Fruit fly (Drosophila melanogaster): ENCODE measurements around the gene CG15531.
A peak's percentile ranks its signal among the peaks of the same experiment; 100 is the strongest.

The CG15531 gene

dm6 chr3R:30170671-30171667 lies 25.1 kb downstream of the CG15531 start, which contains the start of gene Rsod (continued):
- TF ChIP-seq CG32532 (GFP tag; IDR thresholded peaks at IDR 0.05) (peak; percentile 61; the same call in 1 of the 2 replicates), Mad (GFP tag; optimal IDR thresholded peaks at IDR 0.05) (no peak), Rx (GFP tag; IDR thresholded peaks at IDR 0.05) (peak; percentile 64), ap (GFP tag; IDR thresholded peaks at IDR 0.05) (peak; percentile 54), Nf-YC (tag; optimal IDR thresholded peaks at IDR 0.05) (no peak), ato (GFP tag; IDR thresholded peaks at IDR 0.05; ENCODE audit: partially characterized antibody) (no peak), NC2β (GFP tag; optimal IDR thresholded peaks at IDR 0.05) (no peak), CG9727 (GFP tag; optimal IDR thresholded peaks at IDR 0.05) (peak; percentile 37), croc (GFP tag; conservative IDR thresholded peaks at IDR 0.05) (peak; percentile 35; the same call in 2 of the 3 replicates), D19A (tag; optimal IDR thresholded peaks at IDR 0.05) (peak; percentile 94), Ets65A (GFP tag) (no peak)

- TF ChIP-seq fu2 (GFP tag; optimal IDR thresholded peaks at IDR 0.05) (no peak), dan (GFP tag; IDR thresholded peaks at IDR 0.05) (no peak), sna (GFP tag; IDR thresholded peaks at IDR 0.05; ENCODE audit: partially characterized antibody) (no peak), HLH3B (GFP tag; IDR thresholded peaks at IDR 0.05) (no peak), p53 (GFP tag; optimal IDR thresholded peaks at IDR 0.05) (no peak), Meics (GFP tag; optimal IDR thresholded peaks at IDR 0.05) (no peak), CG2678 (tag; optimal IDR thresholded peaks at IDR 0.05) (no peak), Max (GFP tag; optimal IDR thresholded peaks at IDR 0.05) (peak; percentile 9), CG11085 (GFP tag; IDR thresholded peaks at IDR 0.05) (no peak), Ravus (GFP tag; IDR thresholded peaks at IDR 0.05) (no peak), CG5245 (GFP tag; optimal IDR thresholded peaks at IDR 0.05) (no peak), gsb-n (tag; optimal IDR thresholded peaks at IDR 0.05) (no peak), D19A (tag; optimal IDR thresholded peaks at IDR 0.05) (no peak), CG4820 (GFP tag; optimal IDR thresholded peaks at IDR 0.05) (no peak), Dfd (GFP tag; optimal IDR thresholded peaks at IDR 0.05) (no peak), wor (GFP tag; IDR thresholded peaks at IDR 0.05) (no peak), disco-r (GFP tag; optimal IDR thresholded peaks at IDR 0.05) (no peak), seq (GFP tag; IDR thresholded peaks at IDR 0.05) (peak; percentile 44; the same call in 1 of the 2 replicates), CG17802 (tag; optimal IDR thresholded peaks at IDR 0.05) (no peak), unpg (GFP tag; optimal IDR thresholded peaks at IDR 0.05) (no peak), D19B (GFP tag; optimal IDR thresholded peaks at IDR 0.05) (no peak), CG7745 (tag; optimal IDR thresholded peaks at IDR 0.05) (no peak), CG9817 (tag; optimal IDR thresholded peaks at IDR 0.05) (no peak), Hr3 (GFP tag; optimal IDR thresholded peaks at IDR 0.05) (no peak), GATAe (GFP tag; conservative IDR thresholded peaks at IDR 0.05) (no peak), BtbVII (GFP tag; optimal IDR thresholded peaks at IDR 0.05) (no peak), onecut (GFP tag; IDR thresholded peaks at IDR 0.05) (peak; percentile 99), so (GFP tag; IDR thresholded peaks at IDR 0.05) (no peak), sens (GFP tag) (peak; percentile 60), ara (GFP tag; IDR thresholded peaks at IDR 0.05) (no peak), Myb (GFP tag; optimal IDR thresholded peaks at IDR 0.05) (peak; percentile 14), CG16815 (GFP tag; optimal IDR thresholded peaks at IDR 0.05) (no peak), CG10654 (GFP tag; optimal IDR thresholded peaks at IDR 0.05) (no peak), peb (GFP tag; IDR thresholded peaks at IDR 0.05) (no peak), Ptx1 (GFP tag; IDR thresholded peaks at IDR 0.05) (no peak), YL-1 (GFP tag; optimal IDR thresholded peaks at IDR 0.05) (peak; percentile 70), CG1529 (GFP tag; optimal IDR thresholded peaks at IDR 0.05) (no peak), pzg (GFP tag; optimal IDR thresholded peaks at IDR 0.05) (peak; percentile 8)
Observed at dm6 chr3R:30166159-30166784, 29.8 kb downstream of the CG15531 start, which contains the start of gene VhaAC45RP. VhaAC45RP (minus strand) TSS chr3R:30166419.

Data from whole organism, embryonic.